Fruit fly (Drosophila melanogaster) whole organism, wandering third instar larva: Measurements from ENCODE around the gene CG5516.
A peak's percentile ranks its signal among the peaks of the same experiment; 100 is the strongest.

Experiments
- Abd-B ChIP-seq: fragments of >200 bp; optimal IDR thresholded peaks from 2 replicates; lab custom pipeline; 2017; ENCODE audit warnings: missing biosample characterization, missing genetic modification characterization
- CrebA ChIP-seq: fragments of 200-800 bp; sonication (Bioruptor generic); optimal IDR thresholded peaks from 2 replicates; lab custom pipeline; 2016; ENCODE audit warnings: missing biosample characterization, mild to moderate bottlenecking, missing genetic modification characterization, borderline replicate concordance
- Dfd ChIP-seq: fragments of >200 bp; optimal IDR thresholded peaks from 2 replicates; lab custom pipeline; 2017; ENCODE audit warnings: missing biosample characterization, missing genetic modification characterization
- GATAd ChIP-seq: sonication (Bioruptor generic); optimal IDR thresholded peaks from 2 replicates; lab custom pipeline; 2016; ENCODE audit warnings: missing biosample characterization, missing genetic modification characterization
- Hr78 ChIP-seq: fragments of >200 bp; optimal IDR thresholded peaks from 2 replicates; lab custom pipeline; 2017; ENCODE audit warnings: missing biosample characterization, missing genetic modification characterization
- Hr83 ChIP-seq: fragments of 200-300 bp; sonication (Bioruptor generic); optimal IDR thresholded peaks from 2 replicates; lab custom pipeline; 2016; ENCODE audit warnings: missing biosample characterization, mild to moderate bottlenecking, missing genetic modification characterization, moderate library complexity; ENCODE audit not compliant: poor library complexity, severe bottlenecking
- Jra ChIP-seq: sonication (Bioruptor generic); optimal IDR thresholded peaks from 2 replicates; lab custom pipeline; 2016; ENCODE audit warnings: missing biosample characterization, missing genetic modification characterization
- Mio ChIP-seq: sonication (Bioruptor generic); optimal IDR thresholded peaks from 2 replicates; lab custom pipeline; 2016; ENCODE audit warnings: missing biosample characterization, missing genetic modification characterization
- Myc ChIP-seq: fragments of >200 bp; optimal IDR thresholded peaks from 2 replicates; lab custom pipeline; 2017
- OdsH ChIP-seq: fragments of 200-800 bp; sonication (Bioruptor generic); optimal IDR thresholded peaks from 2 replicates; lab custom pipeline; 2016; ENCODE audit warnings: missing biosample characterization, mild to moderate bottlenecking, missing genetic modification characterization
- Rel ChIP-seq, 2 experiments: fragments of 200-800 bp; sonication (Bioruptor generic) in 1 of 2; optimal IDR thresholded peaks; 2 replicates in 1 of 2; 3 replicates in 1 of 2; lab custom pipeline; 2016 to 2019; ENCODE audit warnings: mild to moderate bottlenecking in 2 of 2, missing biosample characterization in 2 of 2, missing genetic modification characterization in 2 of 2, moderate library complexity in 1 of 2
- Sp1 ChIP-seq: fragments of 200-800 bp; sonication (Bioruptor generic); optimal IDR thresholded peaks from 3 replicates; lab custom pipeline; 2019; ENCODE audit warnings: missing biosample characterization, mild to moderate bottlenecking, missing genetic modification characterization, moderate library complexity
- brk ChIP-seq: fragments of 200-800 bp; sonication (Bioruptor generic); optimal IDR thresholded peaks from 2 replicates; lab custom pipeline; 2016; ENCODE audit warnings: missing biosample characterization, mild to moderate bottlenecking, missing genetic modification characterization
- dl ChIP-seq, 2 experiments: fragments of 175-275, 200-275 bp in 1 of 2; fragments of 200-275 bp in 1 of 2; sonication (Bioruptor generic); optimal IDR thresholded peaks; lab custom pipeline; 2018; ENCODE audit warnings: mild to moderate bottlenecking in 2 of 2, missing biosample characterization in 2 of 2, missing genetic modification characterization in 2 of 2, moderate library complexity in 2 of 2; ENCODE audit not compliant: partially characterized antibody in 2 of 2, insufficient read depth in 1 of 2
- dsf ChIP-seq: sonication (Bioruptor generic); optimal IDR thresholded peaks from 2 replicates; lab custom pipeline; 2016; ENCODE audit warnings: missing biosample characterization, missing genetic modification characterization, borderline replicate concordance
- foxo ChIP-seq, 2 experiments: fragments of 200-800 bp; sonication (Bioruptor generic); optimal IDR thresholded peaks; 2 replicates in 1 of 2; 3 replicates in 1 of 2; lab custom pipeline; 2016 to 2017; ENCODE audit warnings: missing biosample characterization in 2 of 2, missing genetic modification characterization in 2 of 2
- fru ChIP-seq: fragments of 200-800 bp; sonication (Bioruptor generic); optimal IDR thresholded peaks from 3 replicates; lab custom pipeline; 2016; ENCODE audit warnings: missing biosample characterization, mild to moderate bottlenecking, missing genetic modification characterization
- h ChIP-seq: fragments of 200-800 bp; sonication (Bioruptor generic); optimal IDR thresholded peaks from 3 replicates; lab custom pipeline; 2016; ENCODE audit warnings: missing biosample characterization, mild to moderate bottlenecking, missing genetic modification characterization
- jim ChIP-seq: fragments of 175-275, 200-325 bp; sonication (Bioruptor generic); optimal IDR thresholded peaks from 2 replicates; lab custom pipeline; 2016; ENCODE audit warnings: missing biosample characterization, mild to moderate bottlenecking, missing genetic modification characterization
- lola ChIP-seq: fragments of >200 bp; optimal IDR thresholded peaks from 2 replicates; lab custom pipeline; 2017; ENCODE audit warnings: missing biosample characterization, missing genetic modification characterization
- pan ChIP-seq: fragments of >200 bp; optimal IDR thresholded peaks from 2 replicates; lab custom pipeline; 2017
- psq ChIP-seq: fragments of 200-800 bp; sonication (Bioruptor generic); optimal IDR thresholded peaks from 3 replicates; lab custom pipeline; 2017; ENCODE audit warnings: missing biosample characterization, mild to moderate bottlenecking, missing genetic modification characterization, moderate library complexity
- sage ChIP-seq: fragments of 200-800 bp; sonication (Bioruptor generic); optimal IDR thresholded peaks from 2 replicates; lab custom pipeline; 2016; ENCODE audit warnings: missing biosample characterization, mild to moderate bottlenecking, missing genetic modification characterization
- sv ChIP-seq: fragments of 200-800 bp; sonication (Bioruptor generic); optimal IDR thresholded peaks from 3 replicates; lab custom pipeline; 2016; ENCODE audit warnings: missing biosample characterization, missing genetic modification characterization
- usp ChIP-seq: fragments of >200 bp; optimal IDR thresholded peaks from 2 replicates; lab custom pipeline; 2017; ENCODE audit warnings: missing biosample characterization, missing genetic modification characterization
- woc ChIP-seq: sonication (Bioruptor generic); optimal IDR thresholded peaks from 2 replicates; lab custom pipeline; 2016; ENCODE audit warnings: missing biosample characterization, mild to moderate bottlenecking, missing genetic modification characterization

The CG5516 gene

dm6 chr3R:15985762-15986214 is 22.1 kb downstream of the CG5516 start, which contains the start of gene srp:
srp (plus strand) TSS chr3R:15986152.
- TF ChIP-seq Rel (GFP tag; optimal IDR thresholded peaks at IDR 0.05; lab: Kevin White, UChicago) (no peak), Rel (tag; optimal IDR thresholded peaks at IDR 0.05; lab: Kevin White, UChicago) (peak; percentile 86), fru (GFP tag; lab: Kevin White, UChicago) (peak; percentile 40), woc (no peak), Abd-B (GFP tag; lab: Kevin White, UChicago) (no peak), h (GFP tag; lab: Kevin White, UChicago) (peak; percentile 83)

- TF ChIP-seq brk (GFP tag; lab: Kevin White, UChicago) (no peak), Rel (GFP tag; optimal IDR thresholded peaks at IDR 0.05; lab: Kevin White, UChicago) (no peak), Rel (tag; optimal IDR thresholded peaks at IDR 0.05; lab: Kevin White, UChicago) (peak; percentile 85)
Observed at dm6 chr3R:15987064-15987649, 23.5 kb downstream of the CG5516 start.

dm6 chr3R:15988353-15988752 is 24.7 kb downstream of the CG5516 start:
- TF ChIP-seq GATAd (GFP tag; lab: Kevin White, UChicago) = no peak
- TF ChIP-seq foxo (GFP tag; optimal IDR thresholded peaks at IDR 0.05; lab: Kevin White, UChicago) = no peak
- TF ChIP-seq Sp1 (GFP tag; lab: Kevin White, UChicago) = no peak

- no peak for TF ChIP-seq OdsH (GFP tag; lab: Kevin White, UChicago)
- TF ChIP-seq psq (GFP tag; lab: Kevin White, UChicago) = no peak
- TF ChIP-seq dsf (GFP tag; lab: Kevin White, UChicago) = no peak
- no peak for TF ChIP-seq Mio (GFP tag; lab: Kevin White, UChicago)
- TF ChIP-seq lola = no peak
- TF ChIP-seq fru (GFP tag; lab: Kevin White, UChicago) = no peak
- no peak for TF ChIP-seq CrebA
- TF ChIP-seq Jra (GFP tag; lab: Kevin White, UChicago) = no peak
- no peak for TF ChIP-seq h (GFP tag; lab: Kevin White, UChicago)
- no peak for TF ChIP-seq Hr78
- TF ChIP-seq Myc (lab: Kevin White, UChicago) = no peak
- TF ChIP-seq pan (lab: Kevin White, UChicago) = no peak
- no peak for TF ChIP-seq sage (GFP tag; lab: Kevin White, UChicago)
- TF ChIP-seq dl (GFP tag; optimal IDR thresholded peaks at IDR 0.05; lab: Kevin White, UChicago; ENCODE audit: insufficient read depth in 1 of 2, partially characterized antibody in 2 of 2) = no peak
- no peak for TF ChIP-seq Rel (GFP tag; optimal IDR thresholded peaks at IDR 0.05; lab: Kevin White, UChicago)
- TF ChIP-seq Rel (tag; optimal IDR thresholded peaks at IDR 0.05; lab: Kevin White, UChicago) = no peak
- TF ChIP-seq jim (GFP tag; lab: Kevin White, UChicago) = no peak
- no peak for TF ChIP-seq sv (GFP tag; lab: Kevin White, UChicago)
- no peak for TF ChIP-seq Dfd
- TF ChIP-seq Abd-B (GFP tag; lab: Kevin White, UChicago) = no peak
Observed at dm6 chr3R:15989217-15989921, 25.7 kb downstream of the CG5516 start.

DNA sequence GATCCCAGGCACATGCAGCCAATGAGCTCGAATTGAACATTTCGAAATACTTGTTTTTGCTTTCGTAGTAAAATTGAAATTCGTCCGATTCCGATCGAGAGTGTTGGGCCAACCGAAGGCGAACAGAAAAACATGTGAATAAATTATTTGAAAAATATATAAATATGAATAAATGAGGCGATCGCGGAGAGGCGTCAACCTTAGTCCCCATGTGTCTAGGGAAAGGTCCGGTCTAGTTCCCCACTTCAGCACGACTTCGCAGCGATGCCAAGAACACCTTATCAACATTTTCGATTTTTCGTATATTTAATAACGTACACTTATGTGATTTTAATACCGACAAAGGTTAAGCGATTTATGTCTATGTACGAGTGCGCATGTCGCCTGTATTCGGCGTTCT is 27.9 kb downstream of the CG5516 start:
- TF ChIP-seq dl (GFP tag; optimal IDR thresholded peaks at IDR 0.05; lab: Kevin White, UChicago; ENCODE audit: insufficient read depth in 1 of 2, partially characterized antibody in 2 of 2) (no peak), Rel (GFP tag; optimal IDR thresholded peaks at IDR 0.05; lab: Kevin White, UChicago) (no peak), Rel (tag; optimal IDR thresholded peaks at IDR 0.05; lab: Kevin White, UChicago) (peak; percentile 11), Hr83 (GFP tag; lab: Kevin White, UChicago) (no peak), Hr78 (no peak), GATAd (GFP tag; lab: Kevin White, UChicago) (no peak), sage (GFP tag; lab: Kevin White, UChicago) (no peak), usp (no peak), sv (GFP tag; lab: Kevin White, UChicago) (no peak)
- TF ChIP-seq, all 38 proteins: peak for 1
